Worm (Caenorhabditis elegans) whole organism, L3 larva: Measurements from ENCODE around the gene R04B3.2.
A peak's percentile ranks its signal among the peaks of the same experiment; 100 is the strongest.

Experiments used
- ceh-16 ChIP-seq: sonication (generic microtip); optimal IDR thresholded peaks from 2 replicates; lab custom pipeline; 2017; ENCODE audit warnings: missing biosample characterization, missing genetic modification characterization
- ceh-28 ChIP-seq: fragments of 150-350 bp; optimal IDR thresholded peaks from 2 replicates; lab custom pipeline; 2014; ENCODE audit warnings: missing biosample characterization, missing genetic modification reagents, missing genetic modification characterization
- ceh-82 ChIP-seq: fragments of 150-350 bp; optimal IDR thresholded peaks from 2 replicates; lab custom pipeline; 2014; ENCODE audit warnings: missing biosample characterization, missing genetic modification characterization
- ceh-9 ChIP-seq: sonication (generic microtip); optimal IDR thresholded peaks from 2 replicates; lab custom pipeline; 2018; ENCODE audit warnings: missing biosample characterization, missing genetic modification characterization
- egl-27 ChIP-seq: sonication (generic microtip); optimal IDR thresholded peaks from 4 replicates; lab custom pipeline; 2017; ENCODE audit warnings: missing biosample characterization, missing genetic modification reagents, missing genetic modification characterization
- elt-1 ChIP-seq: fragments of 150-350 bp; optimal IDR thresholded peaks from 2 replicates; lab custom pipeline; 2014; ENCODE audit warnings: missing biosample characterization, missing genetic modification characterization
- elt-2 ChIP-seq: sonication (generic microtip); optimal IDR thresholded peaks from 2 replicates; lab custom pipeline; 2016; ENCODE audit warnings: missing genetic modification reagents, mild to moderate bottlenecking, missing genetic modification characterization, missing compliant biosample characterization
- elt-3 ChIP-seq, 3 experiments: fragments of 150-350 bp in 1 of 3; sonication (generic microtip) in 2 of 3; optimal IDR thresholded peaks; 2 replicates in 2 of 3; 4 replicates in 1 of 3; lab custom pipeline; 2014 to 2017; ENCODE audit warnings: missing biosample characterization in 3 of 3, missing genetic modification characterization in 3 of 3
- eor-1 ChIP-seq, 2 experiments: fragments of 150-350 bp; optimal IDR thresholded peaks; 2 replicates each; lab custom pipeline; 2014 to 2018; ENCODE audit warnings: missing biosample characterization in 2 of 2, missing genetic modification characterization in 2 of 2
- fkh-10 ChIP-seq: sonication (generic microtip); optimal IDR thresholded peaks from 2 replicates; lab custom pipeline; 2017; ENCODE audit warnings: missing biosample characterization, missing genetic modification reagents, missing genetic modification characterization
- fos-1 ChIP-seq: fragments of 150-350 bp; optimal IDR thresholded peaks from 2 replicates; lab custom pipeline; 2014; ENCODE audit warnings: missing biosample characterization, missing genetic modification characterization
- hmg-11 ChIP-seq: sonication (generic microtip); optimal IDR thresholded peaks from 2 replicates; lab custom pipeline; 2016; ENCODE audit warnings: missing genetic modification characterization, missing compliant biosample characterization
- jun-1 ChIP-seq: fragments of 150-350 bp; optimal IDR thresholded peaks from 2 replicates; lab custom pipeline; 2014; ENCODE audit warnings: missing biosample characterization, missing genetic modification reagents, missing genetic modification characterization
- lin-39 ChIP-seq: fragments of 150-350 bp; optimal IDR thresholded peaks from 2 replicates; lab custom pipeline; 2018; ENCODE audit warnings: missing biosample characterization, missing genetic modification reagents, missing genetic modification characterization
- lsy-12 ChIP-seq: sonication (generic microtip); optimal IDR thresholded peaks from 2 replicates; lab custom pipeline; 2016; ENCODE audit warnings: mild to moderate bottlenecking, missing genetic modification characterization, missing compliant biosample characterization
- mdl-1 ChIP-seq: fragments of 150-350 bp; optimal IDR thresholded peaks from 2 replicates; lab custom pipeline; 2014; ENCODE audit warnings: missing biosample characterization, missing genetic modification characterization
- nfya-1 ChIP-seq: sonication (generic microtip); optimal IDR thresholded peaks from 2 replicates; lab custom pipeline; 2017; ENCODE audit warnings: missing genetic modification characterization, mild to moderate bottlenecking, missing compliant biosample characterization, antibody characterized with exemption, moderate library complexity; ENCODE audit not compliant: insufficient read depth
- nhr-11 ChIP-seq: fragments of 150-350 bp; optimal IDR thresholded peaks from 2 replicates; lab custom pipeline; 2014; ENCODE audit warnings: missing biosample characterization, missing genetic modification characterization
- nhr-12 ChIP-seq: fragments of 150-350 bp; optimal IDR thresholded peaks from 2 replicates; lab custom pipeline; 2014; ENCODE audit warnings: missing biosample characterization, missing genetic modification characterization
- nhr-23 ChIP-seq: fragments of 150-350 bp; optimal IDR thresholded peaks from 2 replicates; lab custom pipeline; 2014; ENCODE audit warnings: missing biosample characterization, missing genetic modification reagents, missing genetic modification characterization
- nhr-237 ChIP-seq: fragments of 150-350 bp; optimal IDR thresholded peaks from 2 replicates; lab custom pipeline; 2014; ENCODE audit warnings: missing biosample characterization, missing genetic modification characterization
- nhr-28 ChIP-seq: fragments of 150-350 bp; optimal IDR thresholded peaks from 2 replicates; lab custom pipeline; 2014; ENCODE audit warnings: missing biosample characterization, missing genetic modification characterization
- nhr-76 ChIP-seq: fragments of 150-350 bp; sonication (generic microtip); optimal IDR thresholded peaks from 5 replicates; lab custom pipeline; 2014; ENCODE audit warnings: missing biosample characterization, missing genetic modification characterization
- nhr-77 ChIP-seq: fragments of 150-350 bp; optimal IDR thresholded peaks from 2 replicates; lab custom pipeline; 2014; ENCODE audit warnings: missing biosample characterization, missing genetic modification characterization
- pha-4 ChIP-seq: fragments of 150-350 bp; optimal IDR thresholded peaks from 2 replicates; lab custom pipeline; 2014; ENCODE audit warnings: missing biosample characterization, missing genetic modification reagents, missing genetic modification characterization
- pqm-1 ChIP-seq: fragments of 150-350 bp; optimal IDR thresholded peaks from 2 replicates; lab custom pipeline; 2017; ENCODE audit warnings: missing biosample characterization, missing genetic modification characterization, inconsistent platforms
- sea-2 ChIP-seq: fragments of 150-350 bp; sonication (generic microtip); optimal IDR thresholded peaks from 4 replicates; lab custom pipeline; 2014; ENCODE audit warnings: missing biosample characterization, missing genetic modification reagents, missing genetic modification characterization
- skn-1 ChIP-seq: fragments of 150-350 bp; optimal IDR thresholded peaks from 2 replicates; lab custom pipeline; 2014; ENCODE audit warnings: missing biosample characterization, missing genetic modification characterization
- snpc-4 ChIP-seq: fragments of 150-350 bp; optimal IDR thresholded peaks from 2 replicates; lab custom pipeline; 2014; ENCODE audit warnings: missing biosample characterization, missing genetic modification characterization
- tbx-2 ChIP-seq: sonication (generic microtip); optimal IDR thresholded peaks from 2 replicates; lab custom pipeline; 2016; ENCODE audit warnings: mild to moderate bottlenecking, missing genetic modification characterization, missing compliant biosample characterization
- ztf-11 ChIP-seq: fragments of 150-350 bp; optimal IDR thresholded peaks from 2 replicates; lab custom pipeline; 2014; ENCODE audit warnings: missing biosample characterization, missing genetic modification characterization
- ztf-4 ChIP-seq: fragments of 150-350 bp; optimal IDR thresholded peaks from 2 replicates; lab custom pipeline; 2014; ENCODE audit warnings: missing biosample characterization, missing genetic modification characterization

R04B3.2 gene

DNA sequence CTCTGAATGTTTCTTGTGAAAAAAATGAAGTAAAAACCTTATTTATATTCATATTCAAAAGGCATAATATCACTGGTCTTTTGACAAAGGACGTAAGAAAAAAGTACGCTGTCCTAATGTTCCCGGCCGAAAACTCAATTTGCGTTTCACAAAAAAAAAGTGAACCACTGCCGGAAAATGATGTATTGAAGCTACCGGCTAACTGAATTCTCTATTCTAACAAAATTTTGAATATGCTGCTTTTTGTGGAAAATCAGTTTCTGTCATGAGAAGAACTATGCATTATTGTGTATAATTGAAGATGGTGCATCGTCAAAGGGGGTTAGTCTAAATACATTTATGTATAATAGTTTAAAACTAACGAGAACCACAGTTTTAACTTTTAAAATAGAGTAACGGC, 20.8 kb upstream of the R04B3.2 start:
- TF ChIP-seq fkh-10 (GFP tag; lab: Kevin White, UChicago): peak; percentile 96
- no peak for TF ChIP-seq ztf-4

DNA sequence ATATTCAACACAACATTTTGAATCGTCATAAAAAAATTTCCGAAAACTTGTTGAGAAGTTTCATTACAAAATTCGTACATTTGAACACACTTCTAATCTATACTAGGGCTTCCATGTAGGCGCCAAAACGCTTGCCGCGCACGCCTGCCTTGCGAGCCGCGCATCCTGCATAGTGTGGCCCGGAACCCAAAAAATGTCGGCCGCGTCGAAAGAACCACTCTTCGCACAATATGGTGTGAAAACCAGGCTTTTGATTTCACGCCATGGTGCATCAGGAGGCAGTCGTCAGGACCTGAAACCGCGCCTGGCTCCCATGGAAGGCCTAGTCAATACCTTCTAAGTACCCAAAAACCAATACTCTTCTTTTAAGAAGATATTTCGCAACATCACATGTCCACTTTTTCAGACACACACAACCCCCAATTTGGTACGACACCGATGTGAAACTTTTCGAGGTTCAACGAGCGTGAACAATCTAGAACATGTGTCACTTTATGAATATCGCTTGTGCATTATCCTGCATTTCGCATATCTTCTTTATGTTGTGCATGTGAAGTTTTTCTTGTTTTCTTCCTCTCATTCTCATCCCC, 20.2 kb upstream of the R04B3.2 start:
- TF ChIP-seq ceh-82 (tag; lab: Kevin White, UChicago): no peak
- no peak for TF ChIP-seq tbx-2
- no peak for TF ChIP-seq lsy-12 (tag; lab: Kevin White, UChicago)
- TF ChIP-seq nhr-76: no peak
- no peak for TF ChIP-seq nhr-12 (tag; lab: Kevin White, UChicago)
- TF ChIP-seq pqm-1: no peak
- no peak for TF ChIP-seq hmg-11 (tag; lab: Kevin White, UChicago)
- no peak for TF ChIP-seq ztf-11 (tag; lab: Kevin White, UChicago)
- TF ChIP-seq fos-1 (tag; lab: Kevin White, UChicago): no peak
- no peak for TF ChIP-seq nhr-23 (tag; lab: Kevin White, UChicago)
- TF ChIP-seq lin-39 (tag; lab: Kevin White, UChicago): no peak
- TF ChIP-seq nhr-11 (tag; lab: Kevin White, UChicago): no peak
- TF ChIP-seq ceh-9: no peak
- TF ChIP-seq sea-2 (GFP tag; lab: Kevin White, UChicago): no peak
- no peak for TF ChIP-seq nhr-237 (tag; lab: Kevin White, UChicago)

DNA sequence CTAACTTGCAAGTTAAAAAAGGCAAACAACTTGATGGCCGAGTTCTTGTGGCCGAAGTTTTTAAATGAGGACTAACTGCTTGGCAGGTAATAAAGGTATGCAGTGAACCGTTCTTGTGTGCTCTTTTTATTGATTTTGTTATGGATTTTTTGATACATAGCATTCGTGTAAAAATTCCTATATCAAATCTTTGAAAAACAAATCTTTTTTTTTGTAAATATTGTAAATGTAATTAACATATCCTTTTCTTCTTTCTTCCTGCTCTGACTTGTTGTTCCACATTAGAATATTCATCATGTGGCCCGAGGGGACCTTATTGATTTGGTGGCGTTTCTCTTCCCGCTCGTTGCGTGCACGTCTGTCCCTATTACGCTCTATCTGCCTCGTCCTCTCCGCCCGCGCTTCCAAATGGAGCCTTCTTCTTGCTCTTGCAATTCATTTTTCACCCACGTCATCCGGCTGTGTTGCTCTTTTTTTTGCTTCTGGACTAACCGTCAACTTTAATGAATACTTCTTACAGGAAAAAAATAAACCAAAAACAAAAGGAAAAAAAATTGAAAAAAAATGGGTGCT, 15.1 kb upstream of the R04B3.2 start, which contains the start of gene hid-1:
Gene hid-1 (plus strand): TSS at position 523 of the 573 bp plus-strand sequence.
- TF ChIP-seq nhr-28 (tag; lab: Kevin White, UChicago) (no peak), eor-1 (tag; optimal IDR thresholded peaks at IDR 0.05; lab: Kevin White, UChicago) (no peak), ceh-28 (tag; lab: Kevin White, UChicago) (no peak), elt-2 (peak; percentile 4), hmg-11 (tag; lab: Kevin White, UChicago) (peak; percentile 69), jun-1 (tag; lab: Kevin White, UChicago) (no peak), nhr-76 (no peak), skn-1 (tag; lab: Kevin White, UChicago) (no peak), fkh-10 (GFP tag; lab: Kevin White, UChicago) (peak; percentile 20), egl-27 (tag; lab: Kevin White, UChicago) (no peak), elt-3 (tag; optimal IDR thresholded peaks at IDR 0.05; lab: Kevin White, UChicago) (no peak), lin-39 (tag; lab: Kevin White, UChicago) (peak; percentile 62), nhr-77 (tag; lab: Kevin White, UChicago) (no peak), nfya-1 (tag; lab: Kevin White, UChicago) (peak; percentile 38), snpc-4 (tag; lab: Kevin White, UChicago) (no peak), ceh-16 (tag; lab: Kevin White, UChicago) (no peak), ztf-11 (tag; lab: Kevin White, UChicago) (no peak), pha-4 (tag; lab: Kevin White, UChicago) (peak; percentile 30)

DNA sequence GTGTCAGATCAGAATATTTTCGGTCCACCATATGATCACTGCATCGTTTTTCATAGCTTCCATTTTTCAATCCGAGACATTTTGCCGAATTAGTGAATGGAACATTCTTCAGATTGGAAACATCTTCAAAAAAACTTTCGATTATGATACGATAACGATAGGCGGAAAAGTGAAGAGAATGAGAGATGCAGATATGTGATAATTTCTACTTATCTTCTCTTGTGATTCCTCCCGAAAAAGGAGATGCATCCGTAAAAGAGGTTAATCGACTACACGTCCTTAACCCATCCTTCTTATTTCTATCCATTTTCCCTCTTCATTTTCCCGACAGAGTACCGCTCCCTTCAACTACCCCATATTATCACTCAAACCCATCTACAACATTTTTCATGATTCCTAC, 9.6 kb upstream of the R04B3.2 start, which contains the start of gene K02E10.4:
Gene K02E10.4 (plus strand): TSS at position 186 of the 400 bp plus-strand sequence.
- TF ChIP-seq nhr-23 (tag; lab: Kevin White, UChicago) (peak; percentile 46), nhr-77 (tag; lab: Kevin White, UChicago) (no peak)

DNA sequence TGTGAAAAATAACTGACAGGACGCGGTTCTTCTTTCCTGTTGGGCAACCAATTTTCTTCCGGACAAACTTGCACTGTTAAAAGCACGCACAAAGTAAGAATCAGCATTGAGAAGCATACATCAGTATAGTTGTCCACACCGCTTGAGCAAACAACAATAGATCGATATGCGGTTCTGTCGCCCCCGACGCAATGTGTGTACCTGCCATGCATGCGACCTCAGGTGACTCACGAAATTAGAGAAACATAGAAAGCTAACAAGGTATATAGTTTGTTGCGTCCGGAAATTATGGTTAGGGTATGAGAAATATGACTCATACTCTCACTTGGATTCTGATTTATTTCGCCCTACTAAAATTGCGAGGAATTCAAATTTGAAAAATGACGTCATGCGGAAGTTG, 9.1 kb upstream of the R04B3.2 start, which contains the start of gene K02E10.6:
Gene K02E10.6 (minus strand): TSS at position 149 of the 400 bp plus-strand sequence.
- TF ChIP-seq elt-1 (tag; lab: Kevin White, UChicago) (no peak), mdl-1 (tag; lab: Kevin White, UChicago) (no peak), pqm-1 (peak; percentile 9)
